Worm (Caenorhabditis elegans) whole organism, late embryonic: ENCODE results near the gene C06B3.7.

Experiments
- ceh-30 ChIP-seq: fragments of 150-350 bp; optimal IDR thresholded peaks from 2 replicates; lab custom pipeline; 2014; ENCODE audit warnings: missing biosample characterization, missing genetic modification characterization
- nhr-11 ChIP-seq: fragments of 150-350 bp; optimal IDR thresholded peaks from 2 replicates; lab custom pipeline; 2014; ENCODE audit warnings: missing biosample characterization, missing genetic modification characterization
- pha-4 ChIP-seq: fragments of 150-350 bp; optimal IDR thresholded peaks from 2 replicates; lab custom pipeline; 2018; ENCODE audit warnings: missing biosample characterization, missing genetic modification reagents, missing genetic modification characterization
- unc-3 ChIP-seq, 2 experiments: fragments of 200-800 bp in 1 of 2; sonication (Bioruptor generic) in 1 of 2; sonication (generic microtip) in 1 of 2; conservative IDR thresholded peaks in 1 of 2; optimal IDR thresholded peaks in 1 of 2; 2 replicates each; pipeline versions ENCODE4 v1.3.6 to Lab custom; 2016 to 2022; ENCODE audit warnings: missing compliant biosample characterization in 2 of 2, missing genetic modification characterization in 2 of 2, missing genetic modification reagents in 1 of 2

- TF ChIP-seq ceh-30 (tag; lab: Kevin White, UChicago): no peak
- TF ChIP-seq nhr-11 (tag; lab: Kevin White, UChicago): no peak
- no peak for TF ChIP-seq pha-4 (tag; lab: Kevin White, UChicago)
- no peak for TF ChIP-seq unc-3 (GFP tag; conservative IDR thresholded peaks at IDR 0.05; lab: Robert Waterston, UW)
- no peak for TF ChIP-seq unc-3 (tag; optimal IDR thresholded peaks at IDR 0.05; lab: Kevin White, UChicago)
Observed at ce11 chrV:13923851-13924250, 14.4 kb downstream of the C06B3.7 start, which contains the start of gene srxa-11.
